Worm (Caenorhabditis elegans) whole organism, L4 larva: ENCODE results near the gene F44A6.5.
A peak's percentile ranks its signal among the peaks of the same experiment; 100 is the strongest.

Experiments
- aha-1 ChIP-seq: fragments of 150-350 bp; peaks from one replicate; lab custom pipeline; 2014; ENCODE audit warnings: missing biosample characterization, missing genetic modification characterization
- aly-2 ChIP-seq: sonication (generic microtip); optimal IDR thresholded peaks from 2 replicates; lab custom pipeline; 2018; ENCODE audit warnings: missing biosample characterization, missing genetic modification characterization
- arid-1 ChIP-seq: fragments of 200-800 bp; sonication (Bioruptor generic); conservative IDR thresholded peaks from 2 replicates; pipeline ENCODE4 v1.3.6; 2022; ENCODE audit warnings: missing genetic modification reagents, missing genetic modification characterization, missing compliant biosample characterization
- ceh-82 ChIP-seq: sonication (generic microtip); optimal IDR thresholded peaks from 2 replicates; lab custom pipeline; 2017; ENCODE audit warnings: missing biosample characterization, missing genetic modification characterization
- ctbp-1 ChIP-seq: fragments of 200-800 bp; sonication (Bioruptor generic); IDR thresholded peaks from 2 replicates; pipeline ENCODE4 v1.3.6; 2022; ENCODE audit warnings: missing genetic modification reagents, missing genetic modification characterization, missing compliant biosample characterization
- egl-27 ChIP-seq: sonication (generic microtip); optimal IDR thresholded peaks from 3 replicates; lab custom pipeline; 2017; ENCODE audit warnings: missing biosample characterization, missing genetic modification reagents, missing genetic modification characterization
- lin-15B ChIP-seq: fragments of 150-350 bp; sonication (generic microtip); optimal IDR thresholded peaks from 3 replicates; lab custom pipeline; 2014; ENCODE audit warnings: missing biosample characterization, missing genetic modification characterization
- lir-3 ChIP-seq: sonication (generic microtip); optimal IDR thresholded peaks from 2 replicates; lab custom pipeline; 2016; ENCODE audit warnings: mild to moderate bottlenecking, missing genetic modification characterization, missing compliant biosample characterization
- mdl-1 ChIP-seq, 2 experiments: fragments of 150-350 bp in 1 of 2; sonication (generic microtip) in 1 of 2; optimal IDR thresholded peaks; 2 replicates each; lab custom pipeline; 2014 to 2017; ENCODE audit warnings: missing biosample characterization in 2 of 2, missing genetic modification characterization in 2 of 2
- nhr-237 ChIP-seq: sonication (generic microtip); optimal IDR thresholded peaks from 2 replicates; lab custom pipeline; 2017; ENCODE audit warnings: missing biosample characterization, missing genetic modification characterization
- saeg-2 ChIP-seq: fragments of 200-800 bp; sonication (Bioruptor generic); IDR thresholded peaks from 2 replicates; pipeline ENCODE4 v1.3.6; 2022; ENCODE audit warnings: missing genetic modification reagents, missing genetic modification characterization, missing compliant biosample characterization
- snpc-4 ChIP-seq: fragments of 150-350 bp; optimal IDR thresholded peaks from 2 replicates; lab custom pipeline; 2014; ENCODE audit warnings: missing biosample characterization, missing genetic modification characterization
- unc-62 ChIP-seq, 3 experiments: fragments of 150-350 bp in 1 of 3; sonication (generic microtip); optimal IDR thresholded peaks in 2 of 3; peaks in 1 of 3; 1 replicate in 1 of 3; 2 replicates in 2 of 3; lab custom pipeline; 2014 to 2017; ENCODE audit warnings: missing biosample characterization in 3 of 3, missing genetic modification characterization in 3 of 3, missing genetic modification reagents in 3 of 3, missing genotype in 1 of 3

ce11 chrX:10168534-10168933 lies 50.2 kb downstream of the F44A6.5 start:
- TF ChIP-seq ceh-82 (no peak), aha-1 (tag; lab: Kevin White, UChicago) (peak; percentile 48), saeg-2 (GFP tag; lab: Robert Waterston, UW) (no peak), lin-15B (no peak), nhr-237 (tag; lab: Kevin White, UChicago) (no peak), aly-2 (tag; lab: Kevin White, UChicago) (no peak), mdl-1 (tag; optimal IDR thresholded peaks at IDR 0.05; lab: Kevin White, UChicago) (no peak), snpc-4 (no peak), arid-1 (no peak), unc-62 (GFP tag; optimal IDR thresholded peaks at IDR 0.05 in 1 of 2; lab: Kevin White, UChicago) (peak in 1 of 2 experiments; percentile 90), unc-62 (tag; optimal IDR thresholded peaks at IDR 0.05; lab: Kevin White, UChicago) (no peak), lir-3 (no peak), ctbp-1 (GFP tag; lab: Robert Waterston, UW) (no peak), egl-27 (no peak)
